Worm (Caenorhabditis elegans): ENCODE data around the gene C45G9.4.

DNA sequence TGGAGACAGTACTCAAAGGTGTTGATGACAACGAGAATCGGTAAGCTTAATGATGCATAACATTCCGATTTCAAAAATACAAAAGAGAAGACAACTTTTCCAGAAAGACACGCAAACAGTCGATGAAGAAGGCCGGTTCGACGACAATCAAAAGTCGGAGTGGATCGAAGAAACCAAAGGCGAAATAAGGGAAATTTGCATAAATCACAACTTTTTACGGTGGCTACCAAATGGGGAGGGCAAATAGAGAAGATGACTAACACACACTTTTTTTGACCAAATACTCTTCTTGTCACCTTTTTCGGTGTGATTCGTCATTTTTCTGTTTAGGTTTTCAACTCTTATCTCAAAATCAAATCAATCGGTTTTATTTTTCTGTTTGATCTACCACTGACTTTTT is 26.3 kb upstream of the C45G9.4 start, which contains the start of gene C45G9.6:
- TF ChIP-seq akir-1 (GFP tag; optimal IDR thresholded peaks at IDR 0.05) (no peak), ama-1 (optimal IDR thresholded peaks at IDR 0.05) (no peak), ama-1 (GFP tag; optimal IDR thresholded peaks at IDR 0.05) (no peak), ztf-3 (GFP tag; optimal IDR thresholded peaks at IDR 0.05) (no peak), attf-6 (GFP tag; IDR thresholded peaks at IDR 0.05) (no peak), F10E7.11 (tag; optimal IDR thresholded peaks at IDR 0.05) (no peak), lin-54 (GFP tag; optimal IDR thresholded peaks at IDR 0.05) (no peak), gei-17 (GFP tag; optimal IDR thresholded peaks at IDR 0.05) (no peak), egrh-3 (GFP tag; IDR thresholded peaks at IDR 0.05) (no peak), F49E8.2 (tag; optimal IDR thresholded peaks at IDR 0.05; ENCODE audit: insufficient read depth) (no peak), unc-62 (GFP tag; optimal IDR thresholded peaks at IDR 0.05) (no peak), attf-5 (GFP tag; optimal IDR thresholded peaks at IDR 0.05) (no peak)
